Fruit fly (Drosophila melanogaster) whole organism, prepupa: ENCODE results near the gene CG13837.

ENCODE experiments used
- CG3919 ChIP-seq: fragments of 200-800 bp; sonication (Bioruptor generic); optimal IDR thresholded peaks from 3 replicates; lab custom pipeline; 2016; ENCODE audit warnings: missing biosample characterization, missing genetic modification characterization
- CG6808 ChIP-seq: fragments of 200-800 bp; sonication (Bioruptor generic); optimal IDR thresholded peaks from 3 replicates; lab custom pipeline; 2017; ENCODE audit warnings: missing biosample characterization, missing genetic modification characterization, mild to moderate bottlenecking, moderate library complexity, missing genetic modification reagents
- CG8632 ChIP-seq: fragments of 200-800 bp; sonication (Bioruptor generic); optimal IDR thresholded peaks from 3 replicates; lab custom pipeline; 2016; ENCODE audit warnings: missing biosample characterization, missing genetic modification characterization
- Hr39 ChIP-seq: fragments of 200-800 bp; sonication (Bioruptor generic); optimal IDR thresholded peaks from 2 replicates; lab custom pipeline; 2016; ENCODE audit warnings: missing biosample characterization, missing genetic modification characterization
- OdsH ChIP-seq: fragments of 200-800 bp; sonication (Bioruptor generic); optimal IDR thresholded peaks from 3 replicates; lab custom pipeline; 2016; ENCODE audit warnings: missing biosample characterization, missing genetic modification characterization

dm6 chr3R:23038062-23038461 is 5.7 kb upstream of the CG13837 start:
- TF ChIP-seq CG3919: no peak
- TF ChIP-seq CG6808 (GFP tag; lab: Kevin White, UChicago): no peak
- no peak for TF ChIP-seq OdsH (GFP tag; lab: Kevin White, UChicago)
- no peak for TF ChIP-seq Hr39 (GFP tag; lab: Kevin White, UChicago)
- TF ChIP-seq CG8632 (GFP tag; lab: Kevin White, UChicago): no peak
